Worm (Caenorhabditis elegans): ENCODE measurements around the gene dnj-20.
A peak's percentile ranks its signal among the peaks of the same experiment; 100 is the strongest.

dnj-20 gene

ce11 chrII:9644438-9644837 is 20.5 kb upstream of the dnj-20 start, which contains the start of gene fzr-1:
Gene fzr-1, minus strand, starts transcription at chrII:9644466.
- TF ChIP-seq unc-55 (GFP tag; optimal IDR thresholded peaks at IDR 0.05), result no peak
- TF ChIP-seq elt-2 (tag; optimal IDR thresholded peaks at IDR 0.05), result peak; percentile 16
- no peak for TF ChIP-seq pag-3 (tag; optimal IDR thresholded peaks at IDR 0.05; ENCODE audit: borderline replicate concordance)
- TF ChIP-seq pqm-1 (tag; optimal IDR thresholded peaks at IDR 0.05), result no peak
- TF ChIP-seq rnt-1 (tag; optimal IDR thresholded peaks at IDR 0.05), result no peak
- TF ChIP-seq C38D4.7 (GFP tag; optimal IDR thresholded peaks at IDR 0.05), result no peak
- no peak for TF ChIP-seq ceh-22 (tag; optimal IDR thresholded peaks at IDR 0.05)
- TF ChIP-seq dmd-4 (tag; optimal IDR thresholded peaks at IDR 0.05; ENCODE audit: borderline replicate concordance), result no peak

ce11 chrII:9636300-9636699 is 12.3 kb upstream of the dnj-20 start, which contains the start of gene ZK1307.7:
Gene ZK1307.7, plus strand, starts transcription at chrII:9636600.
- TF ChIP-seq ceh-14 (tag; optimal IDR thresholded peaks at IDR 0.05) (no peak), ttx-3 (tag; optimal IDR thresholded peaks at IDR 0.05) (no peak), sox-2 (GFP tag; IDR thresholded peaks at IDR 0.05) (no peak), C38D4.7 (GFP tag; optimal IDR thresholded peaks at IDR 0.05) (no peak), ceh-9 (tag; optimal IDR thresholded peaks at IDR 0.05) (no peak), ceh-48 (tag; optimal IDR thresholded peaks at IDR 0.05) (no peak), unc-55 (GFP tag; optimal IDR thresholded peaks at IDR 0.05) (no peak), hlh-6 (tag; optimal IDR thresholded peaks at IDR 0.05) (no peak), ceh-30 (tag; optimal IDR thresholded peaks at IDR 0.05) (no peak), dve-1 (tag; optimal IDR thresholded peaks at IDR 0.05) (no peak), T23F11.4 (GFP tag; optimal IDR thresholded peaks at IDR 0.05) (no peak), ceh-2 (tag; optimal IDR thresholded peaks at IDR 0.05) (no peak)

- TF ChIP-seq ceh-31 (tag; optimal IDR thresholded peaks at IDR 0.05) (no peak), pax-1 (tag; optimal IDR thresholded peaks at IDR 0.05) (no peak)
These were observed 2.0 kb upstream of the dnj-20 start for ce11 chrII:9625930-9626329.

ce11 chrII:9621913-9622348 is 2.0 kb downstream of the dnj-20 start:
- TF ChIP-seq fax-1 (tag; optimal IDR thresholded peaks at IDR 0.05), result no peak
- no peak for TF ChIP-seq ceh-34 (tag; optimal IDR thresholded peaks at IDR 0.05)
- TF ChIP-seq ama-1 (optimal IDR thresholded peaks at IDR 0.05), result no peak
- TF ChIP-seq elt-4 (tag; optimal IDR thresholded peaks at IDR 0.05), result no peak
- TF ChIP-seq ceh-19 (GFP tag; optimal IDR thresholded peaks at IDR 0.05), result no peak
- no peak for TF ChIP-seq ceh-45 (GFP tag; IDR thresholded peaks at IDR 0.05)
- no peak for TF ChIP-seq unc-55 (GFP tag; optimal IDR thresholded peaks at IDR 0.05)
- TF ChIP-seq hlh-6 (tag; optimal IDR thresholded peaks at IDR 0.05), result no peak
- TF ChIP-seq lim-6 (tag; optimal IDR thresholded peaks at IDR 0.05), result no peak
- no peak for TF ChIP-seq sox-4 (tag; optimal IDR thresholded peaks at IDR 0.05)
- TF ChIP-seq K09A11.1 (tag; optimal IDR thresholded peaks at IDR 0.05; ENCODE audit: insufficient read depth), result no peak
- TF ChIP-seq ceh-24 (tag; optimal IDR thresholded peaks at IDR 0.05), result no peak
- no peak for TF ChIP-seq hlh-30 (tag; optimal IDR thresholded peaks at IDR 0.05; ENCODE audit: insufficient read depth)
- TF ChIP-seq syd-9 (tag; optimal IDR thresholded peaks at IDR 0.05), result no peak
- TF ChIP-seq madf-2 (tag; optimal IDR thresholded peaks at IDR 0.05), result no peak
- TF ChIP-seq dve-1 (tag; optimal IDR thresholded peaks at IDR 0.05), result no peak
- TF ChIP-seq ets-4 (tag; optimal IDR thresholded peaks at IDR 0.05), result no peak
- no peak for TF ChIP-seq ceh-30 (tag; optimal IDR thresholded peaks at IDR 0.05)
- TF ChIP-seq pros-1 (tag; optimal IDR thresholded peaks at IDR 0.05), result no peak

- peak; percentile 83 for TF ChIP-seq ceh-18 (tag; optimal IDR thresholded peaks at IDR 0.05)
- no peak for TF ChIP-seq sdc-2 (tag; optimal IDR thresholded peaks at IDR 0.05)
- peak; percentile 88 for TF ChIP-seq unc-55 (GFP tag; optimal IDR thresholded peaks at IDR 0.05)
- peak; percentile 26 for TF ChIP-seq nfya-1 (tag; optimal IDR thresholded peaks at IDR 0.05)
- peak; percentile 24 for TF ChIP-seq rnt-1 (tag; optimal IDR thresholded peaks at IDR 0.05)
- TF ChIP-seq pha-4 (tag; optimal IDR thresholded peaks at IDR 0.05), result no peak
These were observed 2.9 kb downstream of the dnj-20 start for ce11 chrII:9621121-9621520.
